Worm (Caenorhabditis elegans): Measurements from ENCODE around the gene ckb-1.

ckb-1 gene

DNA sequence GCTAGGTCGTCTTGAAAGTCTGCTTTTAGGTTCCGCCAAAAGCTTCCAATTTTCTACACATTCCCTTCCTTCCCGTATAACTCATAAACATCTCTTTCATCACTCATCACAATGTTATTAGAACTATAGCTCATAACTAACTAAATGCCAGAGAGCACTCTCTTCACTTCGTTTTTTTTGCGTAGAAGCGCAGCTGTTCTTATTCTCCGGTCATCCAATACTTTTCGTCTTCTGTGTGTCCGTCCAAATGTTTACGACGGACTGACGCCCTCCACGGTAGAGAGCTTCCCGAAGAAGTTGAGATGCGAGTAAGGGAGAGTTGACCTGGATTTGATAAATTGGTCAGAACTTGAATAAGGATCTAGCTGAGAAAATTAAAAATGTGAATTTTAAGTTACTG, 5.9 kb upstream of the ckb-1 start:
- TF ChIP-seq unc-62 (GFP tag; optimal IDR thresholded peaks at IDR 0.05): no peak

DNA sequence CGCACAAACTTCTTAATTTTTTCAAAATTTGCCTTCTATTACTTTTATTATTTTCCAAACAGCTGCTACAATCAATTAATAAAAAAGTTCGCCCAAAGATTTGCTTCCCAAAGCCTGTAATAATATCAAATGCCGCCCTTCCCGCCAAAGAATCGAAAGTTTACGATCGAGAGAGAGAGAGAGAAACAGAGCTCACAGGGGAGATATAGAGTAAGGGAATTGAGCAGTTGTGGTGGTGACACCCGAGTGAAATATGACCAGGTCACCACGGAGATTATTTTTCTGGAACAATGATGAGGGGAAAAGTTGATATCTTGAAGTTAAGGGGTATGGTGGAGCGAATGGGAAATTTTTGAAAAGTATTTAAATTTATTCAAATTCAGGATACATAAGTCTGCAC, 5.2 kb upstream of the ckb-1 start:
- no peak for TF ChIP-seq unc-62 (GFP tag; optimal IDR thresholded peaks at IDR 0.05)

DNA sequence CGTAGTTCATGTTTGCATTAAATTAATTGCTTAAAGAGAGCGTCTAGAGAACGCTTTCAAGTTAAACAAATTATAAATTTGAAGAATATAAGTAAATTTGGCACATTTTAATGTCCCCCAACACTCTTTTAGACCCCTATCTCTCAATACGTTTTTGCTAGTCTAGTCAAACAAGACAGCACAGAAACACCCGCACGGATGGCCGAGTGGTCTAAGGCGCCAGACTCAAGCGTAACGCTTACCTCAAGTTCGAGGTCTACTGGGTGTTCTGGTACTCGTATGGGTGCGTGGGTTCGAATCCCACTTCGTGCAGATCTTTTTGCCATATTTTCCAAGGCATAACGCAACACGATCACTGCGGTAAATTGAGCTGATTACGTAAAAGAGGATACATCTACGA, 2.7 kb upstream of the ckb-1 start:
- TF ChIP-seq unc-62 (GFP tag; optimal IDR thresholded peaks at IDR 0.05): no peak

DNA sequence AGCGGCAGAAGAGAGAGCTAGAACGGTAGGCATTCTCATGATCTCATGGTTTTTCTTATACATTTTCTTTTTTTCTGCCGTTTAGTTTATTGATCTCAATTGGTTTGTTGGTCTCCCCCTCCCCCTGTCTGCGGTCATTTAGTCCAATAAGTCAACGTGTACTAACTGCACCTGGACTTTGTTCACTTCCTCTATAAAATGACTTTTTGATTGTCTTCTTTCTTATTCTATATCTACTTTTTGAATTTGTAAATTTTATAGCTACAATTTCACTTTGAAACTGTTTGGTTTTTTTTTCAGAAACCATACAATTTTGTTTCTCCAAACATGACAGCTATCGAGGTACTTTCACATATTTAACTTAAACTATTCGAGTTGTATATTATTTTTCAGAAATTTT, 2.6 kb downstream of the ckb-1 start, which contains the start of gene ckb-2:
Gene ckb-2 (plus strand): TSS at position 301 of the 400 bp plus-strand sequence.
- no peak for TF ChIP-seq unc-62 (GFP tag; optimal IDR thresholded peaks at IDR 0.05)

DNA sequence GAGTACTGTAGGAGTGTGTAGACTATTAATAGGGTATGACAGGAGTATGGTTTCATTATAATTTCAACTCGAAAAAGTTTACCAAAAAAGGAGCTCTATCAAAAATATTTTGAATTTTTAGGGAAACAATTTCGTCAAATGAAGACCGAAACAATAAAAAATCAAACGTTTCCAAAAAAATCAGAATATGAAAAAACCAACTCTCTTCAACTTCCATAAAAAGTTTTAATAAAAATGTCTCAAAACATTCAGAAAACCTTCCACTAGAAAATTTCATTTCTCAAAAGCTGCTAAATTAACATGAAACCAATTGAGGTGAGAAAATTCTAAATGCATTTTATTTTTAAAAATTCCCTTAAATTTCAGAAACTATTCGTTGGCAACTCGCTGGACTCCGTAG, 5.5 kb downstream of the ckb-1 start, which contains the start of gene ckb-3:
Gene ckb-3 (plus strand): TSS at position 301 of the 400 bp plus-strand sequence.
- no peak for TF ChIP-seq unc-62 (GFP tag; optimal IDR thresholded peaks at IDR 0.05)

DNA sequence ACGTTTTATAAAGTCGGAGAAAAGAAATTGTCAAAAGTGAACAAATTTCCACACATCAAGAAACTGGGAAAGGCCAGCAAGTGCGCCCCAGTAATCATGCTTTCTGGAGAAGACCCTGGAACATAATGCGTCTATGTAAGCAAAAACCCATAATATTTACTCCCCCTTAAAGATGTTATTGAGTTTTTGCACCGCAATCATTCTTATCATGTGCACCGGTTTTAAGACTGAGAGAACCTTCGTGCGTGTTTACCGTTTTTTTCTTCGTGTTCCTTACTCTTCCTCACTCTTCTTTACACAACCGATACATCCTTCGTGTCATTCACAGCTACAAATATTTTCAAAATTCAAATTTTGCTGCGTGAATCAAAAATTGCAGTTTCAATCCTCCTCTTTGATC, 7.8 kb downstream of the ckb-1 start:
- no peak for TF ChIP-seq unc-62 (GFP tag; optimal IDR thresholded peaks at IDR 0.05)

DNA sequence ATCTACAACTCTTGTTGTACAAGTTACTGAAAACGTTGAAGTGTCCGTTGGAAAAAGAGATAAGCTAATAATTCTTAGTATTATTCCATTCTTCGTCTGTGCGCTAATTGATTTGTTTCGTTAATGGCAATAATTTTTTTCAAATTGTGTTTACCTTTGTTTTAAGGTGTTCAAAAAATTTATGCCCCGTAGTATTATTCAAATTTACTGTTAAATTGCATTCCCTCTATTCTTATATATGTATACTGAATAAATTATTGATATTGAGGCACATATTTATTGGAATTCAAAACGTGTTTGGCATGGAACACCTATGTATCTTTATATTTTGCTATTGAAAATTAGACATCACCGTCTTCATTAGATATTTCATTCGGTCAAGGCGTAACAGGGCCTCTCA, 9.8 kb downstream of the ckb-1 start, which contains the start of gene pals-26:
Gene pals-26 (plus strand): TSS at position 301 of the 400 bp plus-strand sequence.
- no peak for TF ChIP-seq unc-62 (GFP tag; optimal IDR thresholded peaks at IDR 0.05)

DNA sequence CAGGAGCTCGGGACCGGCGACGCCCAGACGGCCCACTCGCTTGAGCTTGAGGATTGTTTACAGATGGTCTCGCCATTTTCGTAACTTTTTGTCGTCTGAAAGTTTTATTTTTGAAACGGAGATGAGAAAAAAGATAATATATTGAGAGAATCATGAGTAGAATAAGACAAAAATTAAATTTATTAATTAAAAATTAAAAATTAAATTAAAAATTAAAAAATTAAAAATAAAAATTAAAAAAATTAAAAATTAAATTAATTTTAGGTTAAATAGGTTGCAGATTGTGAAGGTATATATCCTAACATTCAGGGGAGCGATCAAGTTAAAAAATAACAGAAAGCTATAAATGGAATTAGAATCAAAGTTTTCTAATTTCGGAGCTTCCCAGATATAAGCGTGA, 14.6 kb downstream of the ckb-1 start, which contains the start of gene B0284.3:
Gene B0284.3 (minus strand): TSS at position 101 of the 400 bp plus-strand sequence.
- no peak for TF ChIP-seq unc-62 (GFP tag; optimal IDR thresholded peaks at IDR 0.05)

DNA sequence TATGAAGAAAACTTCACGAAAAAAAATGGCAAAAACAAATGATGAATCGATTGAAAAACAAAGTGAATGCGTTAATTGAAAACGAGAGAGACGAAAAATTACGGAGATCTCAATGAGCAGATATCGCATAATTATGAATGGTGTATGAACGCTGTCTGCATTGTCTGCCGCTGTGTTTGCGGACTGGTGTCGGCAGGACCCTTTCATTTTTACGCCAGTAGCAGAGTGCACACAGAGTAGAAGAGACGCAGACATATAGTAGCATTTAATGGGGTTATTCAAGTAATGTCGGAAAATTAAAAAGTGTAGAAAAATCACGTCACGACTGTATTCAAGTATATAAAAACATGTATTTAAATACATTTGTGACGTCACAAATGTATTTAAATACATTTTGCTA, 15.8 kb downstream of the ckb-1 start:
- no peak for TF ChIP-seq unc-62 (GFP tag; optimal IDR thresholded peaks at IDR 0.05)

DNA sequence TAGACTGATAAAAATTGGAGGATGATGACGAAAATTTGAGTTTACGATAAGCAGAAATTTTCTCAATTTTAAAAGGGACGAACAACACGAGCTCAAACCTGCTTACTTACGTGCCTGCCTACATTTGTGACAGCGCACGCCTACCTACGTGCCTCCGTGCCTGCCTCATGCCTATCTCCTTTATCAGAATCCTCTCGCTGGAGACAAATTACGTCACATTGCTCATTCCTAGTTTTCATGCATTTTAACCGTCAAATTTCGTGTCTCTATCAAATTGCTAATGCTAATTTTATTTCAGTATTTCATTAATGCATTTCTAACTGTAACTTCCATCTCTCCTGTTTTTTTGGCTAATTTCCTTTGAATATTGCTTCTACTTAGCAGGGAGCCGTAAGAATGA, 16.3 kb downstream of the ckb-1 start, which contains the start of gene pals-27:
Gene pals-27 (plus strand): TSS at position 301 of the 400 bp plus-strand sequence.
- no peak for TF ChIP-seq unc-62 (GFP tag; optimal IDR thresholded peaks at IDR 0.05)

DNA sequence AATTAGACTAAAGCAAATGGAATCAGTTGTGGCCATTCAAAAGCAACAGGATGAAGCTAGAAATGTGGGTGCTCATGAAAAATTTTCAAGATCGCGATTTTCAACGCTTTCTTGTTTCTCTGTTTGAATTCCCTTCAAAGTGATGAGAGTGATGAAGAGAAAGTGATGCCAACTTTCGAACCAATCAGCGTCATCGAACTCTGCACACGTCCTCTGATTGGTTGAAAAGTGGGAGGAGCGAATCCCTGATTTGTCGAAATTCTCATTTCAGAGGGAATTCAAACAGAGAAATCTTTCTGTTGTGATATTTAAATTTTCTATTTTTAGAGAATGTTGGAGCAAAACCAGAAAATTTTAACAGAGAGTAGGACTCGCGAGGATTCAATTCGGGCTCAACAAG, 17.0 kb downstream of the ckb-1 start:
- no peak for TF ChIP-seq unc-62 (GFP tag; optimal IDR thresholded peaks at IDR 0.05)

DNA sequence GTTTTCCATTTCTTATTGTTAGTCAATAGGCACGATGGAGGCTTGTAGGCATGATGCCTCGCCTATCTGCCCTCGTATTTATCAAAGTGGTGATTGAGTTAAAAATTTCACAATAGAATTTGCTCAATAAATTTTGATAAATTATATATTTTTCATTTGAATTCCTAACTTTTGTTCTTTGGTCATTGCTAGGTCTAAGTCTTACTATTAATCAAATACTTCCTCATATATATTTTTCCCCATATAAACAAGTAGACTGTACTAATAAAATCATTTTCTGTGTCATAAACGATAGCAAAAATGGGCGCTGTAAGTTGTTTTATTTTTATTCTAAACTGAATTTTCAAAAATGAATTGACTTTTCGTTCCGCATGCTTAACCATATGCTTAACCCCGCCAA, 19.4 kb downstream of the ckb-1 start, which contains the start of gene pals-28:
Gene pals-28 (plus strand): TSS at position 301 of the 400 bp plus-strand sequence.
- no peak for TF ChIP-seq unc-62 (GFP tag; optimal IDR thresholded peaks at IDR 0.05)

DNA sequence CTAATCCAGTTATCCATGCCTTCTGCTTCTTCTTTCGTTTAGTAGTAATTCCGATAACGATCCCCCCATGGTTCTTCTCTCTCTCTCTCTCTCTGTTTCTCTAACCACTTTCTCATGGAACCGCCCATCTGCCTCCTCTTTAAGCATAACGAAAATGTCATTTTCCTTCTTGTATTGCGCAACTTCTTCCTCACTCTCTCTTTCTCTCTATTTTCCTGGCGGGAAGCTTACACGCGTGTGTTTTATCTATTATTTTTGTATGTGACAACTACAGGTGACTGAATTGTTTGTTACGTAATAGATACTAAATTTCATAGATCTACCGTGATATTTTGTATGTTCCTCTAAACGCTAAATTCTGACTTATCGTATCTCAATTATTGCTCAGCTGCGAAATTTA, 25.3 kb downstream of the ckb-1 start:
- no peak for TF ChIP-seq unc-62 (GFP tag; optimal IDR thresholded peaks at IDR 0.05)

DNA sequence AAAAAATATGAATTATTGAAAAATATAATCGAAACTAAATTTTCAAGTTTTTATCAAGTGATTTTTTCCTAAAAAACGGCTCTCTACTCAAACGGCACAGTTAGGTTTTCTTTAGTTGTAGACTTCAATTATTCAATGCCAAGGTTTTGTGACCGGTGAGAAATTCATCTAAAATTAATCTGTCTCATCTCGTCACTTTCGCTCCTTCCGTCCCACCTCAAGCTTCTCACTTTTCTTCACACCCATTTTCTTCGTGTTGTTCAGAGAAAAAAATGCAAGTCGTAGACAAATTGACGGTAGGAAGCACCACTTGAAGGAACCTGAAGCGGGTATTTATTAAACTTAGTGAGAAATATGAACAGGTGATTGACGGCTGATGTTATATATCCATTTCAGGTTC, 26.2 kb downstream of the ckb-1 start:
- TF ChIP-seq unc-62 (GFP tag; optimal IDR thresholded peaks at IDR 0.05): no peak

DNA sequence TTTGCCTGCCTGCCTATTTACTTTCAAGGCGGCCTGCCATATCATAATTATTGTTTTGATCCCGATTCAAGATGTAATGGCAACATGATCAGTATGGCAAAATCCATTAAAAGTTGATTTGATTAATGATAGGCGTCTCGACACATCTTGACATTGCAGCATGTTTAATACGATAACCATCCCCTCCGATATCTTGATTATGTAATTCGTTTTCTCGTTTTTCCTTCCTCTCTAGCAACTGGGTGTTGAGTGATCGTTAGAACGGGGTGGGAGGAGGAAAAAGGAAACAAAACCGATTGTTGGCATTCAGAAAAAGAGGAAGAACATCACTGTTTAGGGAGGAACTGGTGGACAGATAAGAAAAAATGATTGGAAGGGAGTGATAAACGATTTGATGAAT, 26.9 kb downstream of the ckb-1 start:
- no peak for TF ChIP-seq unc-62 (GFP tag; optimal IDR thresholded peaks at IDR 0.05)

DNA sequence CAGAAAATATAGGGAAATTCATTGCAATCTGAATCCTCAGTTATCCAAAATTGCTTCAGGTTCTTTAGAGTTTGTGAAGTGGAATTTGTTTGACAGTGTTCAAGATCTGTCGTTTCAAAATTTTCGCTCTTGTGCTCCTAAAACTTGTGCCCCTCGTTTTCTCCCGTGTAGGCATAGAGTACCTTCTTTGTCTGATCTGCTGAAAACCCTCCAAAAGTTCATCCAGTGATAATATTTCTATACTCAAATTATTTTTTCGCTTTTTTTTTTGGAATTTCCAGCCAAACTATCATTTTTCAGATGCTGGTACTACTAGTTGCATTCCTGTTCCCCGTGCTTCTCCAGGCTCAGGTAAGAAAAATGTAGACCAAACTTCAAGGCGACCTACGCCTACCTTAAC, 29.4 kb downstream of the ckb-1 start, which contains the start of gene R07E5.4:
Gene R07E5.4 (plus strand): TSS at position 301 of the 400 bp plus-strand sequence.
- TF ChIP-seq unc-62 (GFP tag; optimal IDR thresholded peaks at IDR 0.05): no peak

DNA sequence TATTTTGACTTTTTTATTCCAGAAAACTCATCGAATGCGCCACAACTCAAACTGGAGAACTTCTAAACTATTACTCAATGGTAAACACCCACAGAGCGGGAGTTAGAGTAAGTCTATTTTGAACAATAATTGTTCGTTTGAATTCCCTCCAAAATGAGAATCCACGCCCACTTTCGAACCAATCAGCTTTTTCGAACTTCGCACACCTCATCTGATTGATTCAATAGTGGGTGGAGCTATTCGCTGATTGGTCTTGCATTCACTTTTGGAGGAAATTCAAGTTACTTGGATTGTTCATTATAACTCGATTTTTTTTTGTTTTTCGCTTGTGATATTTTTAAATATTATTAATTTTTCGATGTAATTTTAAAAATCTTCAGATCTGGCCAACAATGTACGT, 30.8 kb downstream of the ckb-1 start:
- no peak for TF ChIP-seq unc-62 (GFP tag; optimal IDR thresholded peaks at IDR 0.05)

DNA sequence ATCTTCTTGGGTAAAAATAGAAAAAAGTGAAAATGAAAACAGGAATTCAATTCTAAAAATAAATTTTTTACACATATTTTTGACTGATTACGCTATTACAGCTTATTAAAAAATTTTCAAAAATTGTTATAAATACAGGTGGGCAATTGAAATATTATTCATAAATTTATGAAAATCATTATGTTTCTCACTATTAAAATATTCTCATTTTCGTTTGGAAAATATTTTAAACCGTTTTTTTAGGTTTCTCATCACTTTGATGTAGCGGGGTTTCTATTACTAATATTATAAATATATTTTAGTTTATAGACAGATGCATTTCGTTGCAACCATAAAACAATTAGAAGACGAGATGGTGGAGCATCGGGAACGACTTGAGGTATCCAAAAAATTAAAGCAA, 32.0 kb downstream of the ckb-1 start, which contains the start of gene R07E5.5:
Gene R07E5.5 (plus strand): TSS at position 301 of the 400 bp plus-strand sequence.
- no peak for TF ChIP-seq unc-62 (GFP tag; optimal IDR thresholded peaks at IDR 0.05)
